Fruit fly (Drosophila melanogaster) ovary, adult (tissue): ENCODE results near the gene RanBP3.

Source experiments
- CG17801 ChIP-seq: fragments of 200-800 bp; optimal IDR thresholded peaks from 2 replicates; lab custom pipeline; 2019; ENCODE audit warnings: missing biosample characterization, mild to moderate bottlenecking, missing genetic modification characterization, moderate library complexity; ENCODE audit not compliant: partially characterized antibody

RanBP3 gene

dm6 chr3R:23773610-23774364 lies 21.2 kb upstream of the RanBP3 start, which contains the start of gene CG10208:
TSS of gene CG10208 (minus strand) at chr3R:23774127.
- TF ChIP-seq CG17801, result no peak

dm6 chr3R:23772808-23773207 lies 20.2 kb upstream of the RanBP3 start, which contains the start of gene tst:
TSS of gene tst (minus strand) at chr3R:23772859.
- TF ChIP-seq CG17801, result peak; percentile 94

- TF ChIP-seq CG17801, result peak; percentile 64
Measured at dm6 chr3R:23767417-23767853, 14.8 kb upstream of the RanBP3 start, which contains the start of the genes CG10214 and CG10375. TSS of gene CG10214 (minus strand) at chr3R:23767488. TSS of gene CG10375 (plus strand) at chr3R:23767712.

dm6 chr3R:23763622-23764273 lies 11.1 kb upstream of the RanBP3 start, which contains the start of gene Lsd-1:
TSS of gene Lsd-1 (plus strand) at chr3R:23763857.
- no peak for TF ChIP-seq CG17801

dm6 chr3R:23763015-23763414 lies 10.4 kb upstream of the RanBP3 start, which contains the start of gene udt:
TSS of gene udt (minus strand) at chr3R:23763263.
- no peak for TF ChIP-seq CG17801

- TF ChIP-seq CG17801, result peak; percentile 46
Measured at dm6 chr3R:23760219-23761018, 7.8 kb upstream of the RanBP3 start, which contains the start of gene SdhD. TSS of gene SdhD (minus strand) at chr3R:23760600.

DNA sequence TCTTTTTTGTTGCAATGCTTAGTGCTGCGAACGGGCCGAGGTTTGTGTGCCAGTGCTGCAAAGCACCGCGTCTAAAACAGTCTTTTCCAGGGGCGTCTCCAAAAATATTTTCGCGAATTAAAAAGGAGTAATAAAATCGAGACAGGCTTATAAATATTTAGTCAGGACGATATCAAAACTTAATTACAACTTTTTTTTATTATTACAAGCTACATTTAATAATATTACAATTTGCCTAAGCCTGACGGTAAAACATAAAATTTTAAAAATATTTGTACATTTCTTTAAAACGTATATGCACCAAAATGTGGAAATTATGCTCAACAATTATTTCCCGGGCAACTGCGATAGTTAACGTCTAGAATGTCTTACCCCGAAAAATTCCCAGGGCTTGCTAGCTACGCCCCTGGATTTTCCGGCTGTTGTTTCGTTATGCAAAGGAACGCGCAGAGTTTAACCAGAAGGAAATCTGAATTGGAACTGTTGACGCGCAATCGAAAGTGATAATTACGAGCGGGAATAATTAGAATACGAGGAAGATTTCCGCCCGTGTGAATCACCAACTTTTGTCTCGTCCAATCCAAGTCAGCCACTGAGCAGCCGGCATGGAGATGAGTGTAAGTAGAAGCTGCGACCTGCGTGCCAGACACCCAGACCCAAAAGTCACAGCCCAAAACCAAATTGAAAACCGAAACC lies 5.4 kb upstream of the RanBP3 start, which contains the start of the genes PTPMT1 and Hrd3:
PTPMT1 (plus strand) TSS at position 428 of the 696 bp plus-strand sequence.
Hrd3 (minus strand) TSS at position 646 of the 696 bp plus-strand sequence.
- TF ChIP-seq CG17801, result peak; percentile 95

DNA sequence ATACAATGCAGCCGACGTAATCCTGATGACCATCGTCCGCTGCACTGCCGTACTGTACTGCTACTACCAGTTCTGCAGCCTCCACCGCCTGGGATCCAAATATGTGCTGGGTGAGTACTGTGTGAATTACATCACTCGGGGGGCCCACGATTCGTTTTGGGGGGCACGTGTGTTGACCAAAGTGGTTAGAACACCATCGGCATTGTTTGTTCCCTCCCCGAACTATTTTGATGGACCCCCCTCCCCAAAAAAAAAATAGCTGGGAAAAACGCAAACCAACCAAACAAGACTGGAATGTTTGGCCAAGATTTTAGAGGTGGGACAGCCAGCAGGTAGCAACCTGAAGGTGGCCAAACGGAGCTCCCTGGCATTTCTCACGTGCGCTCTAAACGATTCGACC lies 5.2 kb downstream of the RanBP3 start:
- TF ChIP-seq CG17801, result no peak

DNA sequence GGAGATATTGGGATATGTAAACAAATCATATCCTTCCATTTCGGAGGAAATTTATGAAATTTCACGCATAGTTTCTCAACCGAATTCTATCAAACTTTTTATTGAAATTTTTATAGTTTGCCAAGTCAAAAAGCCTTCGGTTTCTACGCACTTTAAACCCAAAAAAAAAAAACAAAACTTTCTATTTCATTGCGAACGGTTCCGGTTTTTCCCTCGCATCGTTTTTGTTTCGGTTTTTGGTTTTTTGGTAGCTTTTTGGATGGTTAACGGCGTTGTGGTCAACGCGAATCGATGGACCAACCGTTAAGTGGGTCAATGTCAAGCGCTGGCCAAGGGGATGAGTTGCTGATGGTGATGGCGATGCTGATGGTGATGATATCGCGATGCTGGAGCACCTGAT lies 11.7 kb downstream of the RanBP3 start:
- TF ChIP-seq CG17801, result no peak

DNA sequence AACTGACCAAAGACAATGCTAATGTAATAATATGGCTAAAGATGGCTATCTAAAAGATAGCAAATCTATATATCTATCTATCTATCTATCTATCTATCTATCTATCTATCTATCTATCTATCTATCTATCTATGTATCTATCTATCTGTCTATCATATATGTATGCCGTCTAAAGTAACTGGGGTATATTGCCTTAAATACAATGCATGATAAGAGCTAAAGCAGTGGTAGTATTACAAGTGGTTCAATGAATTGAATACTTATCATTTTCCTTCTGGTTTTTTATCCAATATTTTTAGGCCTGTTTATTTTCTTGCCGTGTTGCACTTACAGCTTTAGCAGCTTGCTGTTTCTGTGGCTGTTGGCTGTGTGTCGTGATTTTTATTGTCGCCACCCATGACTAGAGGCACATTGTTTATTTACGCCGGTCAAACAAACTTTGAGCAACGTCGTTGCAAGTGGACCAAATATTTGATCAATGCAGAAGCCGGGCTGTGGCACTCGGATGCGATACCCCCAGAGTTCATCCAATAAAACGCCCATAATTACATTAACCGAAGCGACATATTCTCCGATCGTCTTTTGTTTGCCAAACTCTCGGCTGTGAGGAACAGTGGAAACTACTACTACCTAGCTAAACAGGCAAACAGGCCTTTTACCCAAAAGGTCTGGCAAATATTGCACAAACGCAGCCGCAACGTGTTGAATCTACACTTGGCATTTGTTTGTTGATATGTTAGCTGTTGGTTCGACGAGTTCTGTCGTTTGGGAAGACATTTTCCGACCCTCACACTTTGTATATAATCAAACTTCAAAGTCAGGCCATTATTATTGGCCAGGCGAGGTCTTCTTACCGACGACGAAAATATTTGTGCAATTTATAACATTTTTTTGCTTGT lies 14.7 kb downstream of the RanBP3 start:
- TF ChIP-seq CG17801, result no peak

- TF ChIP-seq CG17801, result no peak
Measured at dm6 chr3R:23736365-23736764, 16.3 kb downstream of the RanBP3 start.

DNA sequence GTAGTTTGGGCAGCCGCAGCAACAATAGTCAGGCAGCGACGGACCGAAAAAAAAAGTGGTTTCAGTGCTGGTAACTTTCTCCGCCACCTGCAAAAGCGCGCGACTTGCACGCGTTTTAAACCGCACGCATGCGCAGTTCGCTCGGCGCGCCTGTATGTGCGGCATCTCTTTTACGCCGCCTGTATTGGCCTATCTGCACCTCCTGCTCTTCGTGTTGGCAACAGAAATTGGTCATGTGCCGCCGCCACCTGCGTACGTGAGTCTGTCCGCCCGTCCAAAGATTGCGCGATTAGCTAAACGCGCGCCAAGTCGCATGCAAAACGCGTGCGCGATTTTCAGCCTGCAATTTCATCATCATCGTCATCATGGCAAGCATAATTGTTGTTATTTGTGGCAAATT lies 17.0 kb downstream of the RanBP3 start:
- no peak for TF ChIP-seq CG17801

DNA sequence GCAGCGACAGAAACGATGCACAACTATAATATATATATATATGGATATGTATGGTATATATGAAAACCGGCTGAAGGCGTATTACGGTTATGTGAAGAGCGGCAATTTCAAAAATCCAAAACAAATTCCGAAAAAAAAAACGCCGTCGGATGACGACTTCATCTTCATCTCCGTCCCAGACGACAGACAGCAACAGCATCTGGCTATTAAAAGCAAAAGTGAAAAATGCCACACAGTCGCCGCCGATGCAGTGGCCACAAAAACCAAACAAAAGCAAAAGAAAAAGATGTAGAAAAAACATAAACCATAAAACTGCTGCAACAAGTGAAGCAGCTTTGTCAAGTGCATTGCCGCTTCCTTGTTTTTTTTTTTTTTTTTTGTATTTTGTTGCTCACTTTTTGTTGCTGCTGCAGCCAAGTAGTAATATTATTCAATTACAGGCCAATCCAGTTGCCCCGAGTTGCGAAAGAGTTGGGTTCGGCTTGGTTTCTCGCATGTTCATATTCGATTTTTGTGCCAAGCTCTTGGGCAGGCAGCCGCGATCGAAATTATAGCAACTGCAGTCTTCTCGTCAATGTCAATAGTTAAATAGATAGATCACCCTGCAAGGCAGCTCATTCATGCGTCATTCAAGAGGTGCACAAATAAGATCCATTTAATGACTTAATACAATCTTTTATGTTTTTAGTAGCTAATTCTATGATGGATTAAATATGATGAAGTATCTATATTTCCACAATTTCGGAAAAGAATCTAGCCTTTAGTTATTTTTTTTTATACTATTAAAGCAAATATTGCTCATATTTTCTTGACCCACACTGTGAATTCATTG lies 17.8 kb downstream of the RanBP3 start:
- TF ChIP-seq CG17801, result no peak

DNA sequence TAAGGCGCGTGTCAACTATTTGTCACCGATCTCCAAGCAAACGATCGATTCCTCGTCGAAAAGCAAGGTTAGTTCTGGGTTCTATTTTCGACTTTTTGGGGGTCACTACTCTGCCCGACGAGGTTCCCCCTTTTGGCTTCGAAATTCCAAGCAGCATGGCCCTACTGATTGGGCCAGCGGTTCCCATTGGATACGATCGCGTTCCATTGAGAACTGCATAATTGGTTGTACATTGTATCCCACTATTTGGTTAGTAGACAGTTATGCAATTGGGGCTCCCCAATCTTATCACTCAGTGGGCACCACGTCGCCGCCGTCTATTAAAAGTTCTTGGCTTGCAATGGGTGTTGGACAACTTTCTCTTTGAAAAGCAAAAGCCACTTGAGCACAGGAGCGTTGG lies 18.9 kb downstream of the RanBP3 start:
- TF ChIP-seq CG17801, result no peak
